Worm (Caenorhabditis elegans) whole organism, L3 larva: ENCODE data around the gene D2089.3.

Experiments
- ama-1 ChIP-seq: fragments of 150-350 bp; optimal IDR thresholded peaks from 2 replicates; lab custom pipeline; 2018
- ceh-28 ChIP-seq: fragments of 150-350 bp; optimal IDR thresholded peaks from 2 replicates; lab custom pipeline; 2014; ENCODE audit warnings: missing biosample characterization, missing genetic modification reagents, missing genetic modification characterization
- eor-1 ChIP-seq, 2 experiments: fragments of 150-350 bp; optimal IDR thresholded peaks; 2 replicates each; lab custom pipeline; 2014 to 2018; ENCODE audit warnings: missing biosample characterization in 2 of 2, missing genetic modification characterization in 2 of 2
- fos-1 ChIP-seq: fragments of 150-350 bp; optimal IDR thresholded peaks from 2 replicates; lab custom pipeline; 2014; ENCODE audit warnings: missing biosample characterization, missing genetic modification characterization
- nfya-1 ChIP-seq: sonication (generic microtip); optimal IDR thresholded peaks from 2 replicates; lab custom pipeline; 2017; ENCODE audit warnings: missing genetic modification characterization, mild to moderate bottlenecking, missing compliant biosample characterization, antibody characterized with exemption, moderate library complexity; ENCODE audit not compliant: insufficient read depth
- nhr-11 ChIP-seq: fragments of 150-350 bp; optimal IDR thresholded peaks from 2 replicates; lab custom pipeline; 2014; ENCODE audit warnings: missing biosample characterization, missing genetic modification characterization
- nhr-237 ChIP-seq: fragments of 150-350 bp; optimal IDR thresholded peaks from 2 replicates; lab custom pipeline; 2014; ENCODE audit warnings: missing biosample characterization, missing genetic modification characterization
- nhr-77 ChIP-seq: fragments of 150-350 bp; optimal IDR thresholded peaks from 2 replicates; lab custom pipeline; 2014; ENCODE audit warnings: missing biosample characterization, missing genetic modification characterization
- skn-1 ChIP-seq: fragments of 150-350 bp; optimal IDR thresholded peaks from 2 replicates; lab custom pipeline; 2014; ENCODE audit warnings: missing biosample characterization, missing genetic modification characterization
- zag-1 ChIP-seq: fragments of 150-350 bp; optimal IDR thresholded peaks from 2 replicates; lab custom pipeline; 2014; ENCODE audit warnings: missing biosample characterization, missing genetic modification characterization
- ztf-4 ChIP-seq: fragments of 150-350 bp; optimal IDR thresholded peaks from 2 replicates; lab custom pipeline; 2014; ENCODE audit warnings: missing biosample characterization, missing genetic modification characterization

- no peak for TF ChIP-seq nhr-11 (tag; lab: Kevin White, UChicago)
- TF ChIP-seq nhr-77 (tag; lab: Kevin White, UChicago), result no peak
- TF ChIP-seq ama-1 (lab: Kevin White, UChicago), result no peak
- TF ChIP-seq nhr-237 (tag; lab: Kevin White, UChicago), result no peak
- no peak for TF ChIP-seq fos-1 (tag; lab: Kevin White, UChicago)
- no peak for TF ChIP-seq ceh-28 (tag; lab: Kevin White, UChicago)
- TF ChIP-seq nfya-1 (tag; lab: Kevin White, UChicago), result no peak
- no peak for TF ChIP-seq ztf-4 (tag; lab: Kevin White, UChicago)
- no peak for TF ChIP-seq zag-1 (tag; lab: Kevin White, UChicago)
- TF ChIP-seq skn-1 (tag; lab: Kevin White, UChicago), result no peak
- no peak for TF ChIP-seq eor-1 (tag; optimal IDR thresholded peaks at IDR 0.05; lab: Kevin White, UChicago)
Observed at ce11 chrII:10652112-10652511, 12.8 kb downstream of the D2089.3 start, which contains the start of gene nphp-1.
